Fruit fly (Drosophila melanogaster) whole organism, adult: ENCODE results near the gene CG42792.
A peak's percentile ranks its signal among the peaks of the same experiment; 100 is the strongest.

Experiments
- CG11617 ChIP-seq: fragments of 200-800 bp; sonication (Bioruptor generic); optimal IDR thresholded peaks from 2 replicates; lab custom pipeline; 2017; ENCODE audit warnings: mild to moderate bottlenecking, missing biosample characterization, missing genetic modification reagents, missing genetic modification characterization
- CG12768 ChIP-seq: fragments of 200-800 bp; sonication (Bioruptor generic); optimal IDR thresholded peaks from 2 replicates; lab custom pipeline; 2017; ENCODE audit warnings: missing biosample characterization, missing genetic modification characterization, mild to moderate bottlenecking, moderate library complexity, missing genetic modification reagents
- CG14711 ChIP-seq: fragments of 200-800 bp; sonication (Bioruptor generic); optimal IDR thresholded peaks from 2 replicates; lab custom pipeline; 2018; ENCODE audit warnings: missing biosample characterization, mild to moderate bottlenecking, missing genetic modification characterization, moderate library complexity
- CG1620 ChIP-seq: fragments of 200-800 bp; sonication (Bioruptor generic); optimal IDR thresholded peaks from 2 replicates; lab custom pipeline; 2016; ENCODE audit warnings: missing biosample characterization, missing genetic modification characterization
- CG33017 ChIP-seq: fragments of 200-800 bp; sonication (Bioruptor generic); optimal IDR thresholded peaks from 2 replicates; lab custom pipeline; 2018; ENCODE audit warnings: missing biosample characterization, mild to moderate bottlenecking, missing genetic modification characterization, moderate library complexity
- CG5204 ChIP-seq: fragments of 200-800 bp; sonication (Bioruptor generic); optimal IDR thresholded peaks from 2 replicates; lab custom pipeline; 2016; ENCODE audit warnings: missing biosample characterization, missing genetic modification characterization
- CG7045 ChIP-seq: fragments of 200-800 bp; sonication (Bioruptor generic); optimal IDR thresholded peaks from 2 replicates; lab custom pipeline; 2017; ENCODE audit warnings: missing biosample characterization, mild to moderate bottlenecking, missing genetic modification characterization
- CG7101 ChIP-seq: fragments of 200-800 bp; sonication (Bioruptor generic); optimal IDR thresholded peaks from 2 replicates; lab custom pipeline; 2018; ENCODE audit warnings: missing biosample characterization, mild to moderate bottlenecking, missing genetic modification characterization, moderate library complexity
- Clk ChIP-seq: fragments of 200-800 bp; sonication (Bioruptor generic); optimal IDR thresholded peaks from 2 replicates; lab custom pipeline; 2017; ENCODE audit warnings: missing biosample characterization, missing genetic modification characterization
- Crg-1 ChIP-seq: fragments of 200-800 bp; sonication (Bioruptor generic); optimal IDR thresholded peaks from 2 replicates; lab custom pipeline; 2016; ENCODE audit warnings: missing biosample characterization, missing genetic modification characterization
- Hr96 ChIP-seq: fragments of 200-800 bp; sonication (Bioruptor generic); optimal IDR thresholded peaks from 2 replicates; lab custom pipeline; 2016; ENCODE audit warnings: missing biosample characterization, missing genetic modification characterization
- Mnt ChIP-seq: fragments of 200-800 bp; sonication (Bioruptor generic); optimal IDR thresholded peaks from 2 replicates; lab custom pipeline; 2016; ENCODE audit warnings: missing biosample characterization, mild to moderate bottlenecking, missing genetic modification characterization
- bab1 ChIP-seq: fragments of 200-800 bp; sonication (Bioruptor generic); optimal IDR thresholded peaks from 3 replicates; lab custom pipeline; 2019; ENCODE audit warnings: missing biosample characterization, mild to moderate bottlenecking, missing genetic modification characterization, moderate library complexity
- cic ChIP-seq: fragments of 200-800 bp; sonication (Bioruptor generic); optimal IDR thresholded peaks from 2 replicates; lab custom pipeline; 2017; ENCODE audit warnings: missing biosample characterization, mild to moderate bottlenecking, missing genetic modification characterization, moderate library complexity
- cnc ChIP-seq, 2 experiments: fragments of >200 bp; optimal IDR thresholded peaks; 2 replicates each; lab custom pipeline; 2017
- kay ChIP-seq: fragments of 200-800 bp; sonication (Bioruptor generic); peaks from one replicate; lab custom pipeline; 2016; ENCODE audit warnings: missing biosample characterization, missing genetic modification characterization, borderline replicate concordance
- ovo ChIP-seq: fragments of 200-800 bp; sonication (Bioruptor generic); optimal IDR thresholded peaks from 2 replicates; lab custom pipeline; 2016; ENCODE audit warnings: missing biosample characterization, missing genetic modification characterization
- pad ChIP-seq: fragments of 200-800 bp; sonication (Bioruptor generic); optimal IDR thresholded peaks from 3 replicates; lab custom pipeline; 2017; ENCODE audit warnings: missing biosample characterization, missing genetic modification characterization, mild to moderate bottlenecking, moderate library complexity, missing genetic modification reagents
- tj ChIP-seq: fragments of 200-800 bp; sonication (Bioruptor generic); optimal IDR thresholded peaks from 3 replicates; lab custom pipeline; 2017; ENCODE audit warnings: missing biosample characterization, mild to moderate bottlenecking, missing genetic modification characterization, moderate library complexity
- toe ChIP-seq: fragments of 200-800 bp; sonication (Bioruptor generic); optimal IDR thresholded peaks from 2 replicates; lab custom pipeline; 2016; ENCODE audit warnings: missing biosample characterization, missing genetic modification characterization

The CG42792 gene

DNA sequence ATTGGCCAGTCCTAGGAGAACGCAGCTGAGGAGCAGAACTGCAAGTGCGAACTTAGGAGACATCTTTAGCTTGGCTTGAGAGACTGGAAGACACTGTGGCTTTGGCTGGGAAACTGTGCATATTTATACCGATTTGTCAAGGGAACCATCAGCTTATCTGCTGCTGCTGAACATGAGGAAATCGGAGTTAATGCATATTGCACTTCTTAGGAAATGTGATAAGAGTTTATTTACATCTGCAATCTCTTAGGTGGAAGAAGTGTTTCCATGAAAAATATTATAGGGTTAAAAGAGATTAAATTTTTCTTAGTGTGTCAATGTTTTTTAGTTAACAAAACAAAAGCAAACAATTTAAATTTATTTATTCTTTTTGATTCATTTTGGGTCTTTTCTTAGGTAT lies at the start of gene CG42792:
Gene CG42792, minus strand, starts transcription at position 101 of the 400 bp plus-strand sequence.
- TF ChIP-seq cnc (optimal IDR thresholded peaks at IDR 0.05; lab: Kevin White, UChicago), result no peak

DNA sequence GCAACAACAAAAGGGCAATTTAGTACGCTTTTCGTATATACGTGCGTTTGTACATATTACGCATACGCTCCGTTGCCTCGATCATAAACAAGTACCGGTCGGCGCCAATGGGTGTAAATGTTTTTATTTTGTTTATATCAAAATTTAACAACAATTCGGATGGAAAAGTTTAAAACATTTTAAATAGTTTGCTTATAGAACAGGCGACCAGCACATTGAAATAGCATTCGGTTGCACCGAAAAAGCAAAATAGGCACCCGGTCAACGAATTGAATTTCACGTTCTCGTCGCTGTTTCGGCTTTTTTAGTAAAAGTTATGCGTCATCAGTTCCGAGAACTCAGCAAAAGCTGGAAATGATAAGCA lies 48.4 kb upstream of the CG42792 start:
- no peak for TF ChIP-seq CG7101 (tag; lab: Kevin White, UChicago)
- TF ChIP-seq CG12768 (GFP tag; lab: Kevin White, UChicago), result no peak
- TF ChIP-seq Crg-1, result no peak
- TF ChIP-seq cic, result peak; percentile 14
- TF ChIP-seq toe, result no peak
- no peak for TF ChIP-seq CG7045 (GFP tag; lab: Kevin White, UChicago)
- TF ChIP-seq bab1 (GFP tag; lab: Kevin White, UChicago), result peak; percentile 36
- TF ChIP-seq Hr96 (GFP tag; lab: Kevin White, UChicago), result no peak
- TF ChIP-seq tj (GFP tag; lab: Kevin White, UChicago), result peak; percentile 83
- no peak for TF ChIP-seq CG14711
- TF ChIP-seq CG1620 (GFP tag; lab: Kevin White, UChicago), result no peak
- TF ChIP-seq CG5204 (GFP tag; lab: Kevin White, UChicago), result no peak

DNA sequence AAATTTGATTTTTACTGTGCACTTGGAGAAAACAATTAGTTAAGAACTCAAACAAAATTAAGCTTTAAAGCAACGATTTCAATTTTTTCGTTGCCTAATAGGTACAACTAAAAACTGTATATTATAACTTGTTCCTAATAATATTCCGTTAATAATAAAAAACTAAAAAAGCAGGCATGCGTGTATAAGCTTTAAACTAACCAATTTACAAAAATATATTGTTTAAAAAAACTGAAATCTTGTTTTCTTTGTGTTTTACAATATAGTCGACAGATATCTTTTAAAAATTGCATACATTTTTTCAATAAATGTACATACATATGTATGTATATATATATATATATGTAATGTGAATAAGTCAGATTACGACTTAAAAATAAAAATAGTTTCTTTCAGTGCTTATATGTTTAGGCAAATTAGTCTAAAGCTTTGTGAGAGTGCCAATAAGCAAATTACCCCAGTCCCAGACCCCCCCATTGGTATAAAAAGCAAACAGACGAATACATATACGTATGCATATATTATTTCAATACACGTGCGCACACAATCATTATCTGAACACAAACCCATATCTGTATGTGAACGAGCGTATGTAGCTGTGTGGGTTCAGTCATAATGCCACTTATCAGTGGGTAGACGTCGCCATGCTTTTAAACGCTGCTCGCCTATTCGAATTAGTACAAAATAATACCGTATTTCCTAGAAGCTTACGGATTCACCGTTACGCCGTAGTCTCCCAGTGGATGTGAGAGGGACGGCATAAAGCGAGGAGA lies 47.8 kb upstream of the CG42792 start:
- TF ChIP-seq CG1620 (GFP tag; lab: Kevin White, UChicago) (no peak), Crg-1 (no peak), CG7045 (GFP tag; lab: Kevin White, UChicago) (peak; percentile 43), pad (GFP tag; lab: Kevin White, UChicago) (peak; percentile 71), CG7101 (tag; lab: Kevin White, UChicago) (peak; percentile 49), CG33017 (tag; lab: Kevin White, UChicago) (peak; percentile 51), cnc (optimal IDR thresholded peaks at IDR 0.05; lab: Kevin White, UChicago) (no peak), CG14711 (peak; percentile 57), Hr96 (GFP tag; lab: Kevin White, UChicago) (no peak), cic (peak; percentile 90), kay (GFP tag; lab: Kevin White, UChicago) (peak; percentile 77), Clk (no peak), toe (peak; percentile 39), CG12768 (GFP tag; lab: Kevin White, UChicago) (no peak), tj (GFP tag; lab: Kevin White, UChicago) (no peak), CG11617 (GFP tag; lab: Kevin White, UChicago) (peak; percentile 63), bab1 (GFP tag; lab: Kevin White, UChicago) (no peak), CG5204 (GFP tag; lab: Kevin White, UChicago) (no peak), ovo (peak; percentile 99), Mnt (peak; percentile 93)

DNA sequence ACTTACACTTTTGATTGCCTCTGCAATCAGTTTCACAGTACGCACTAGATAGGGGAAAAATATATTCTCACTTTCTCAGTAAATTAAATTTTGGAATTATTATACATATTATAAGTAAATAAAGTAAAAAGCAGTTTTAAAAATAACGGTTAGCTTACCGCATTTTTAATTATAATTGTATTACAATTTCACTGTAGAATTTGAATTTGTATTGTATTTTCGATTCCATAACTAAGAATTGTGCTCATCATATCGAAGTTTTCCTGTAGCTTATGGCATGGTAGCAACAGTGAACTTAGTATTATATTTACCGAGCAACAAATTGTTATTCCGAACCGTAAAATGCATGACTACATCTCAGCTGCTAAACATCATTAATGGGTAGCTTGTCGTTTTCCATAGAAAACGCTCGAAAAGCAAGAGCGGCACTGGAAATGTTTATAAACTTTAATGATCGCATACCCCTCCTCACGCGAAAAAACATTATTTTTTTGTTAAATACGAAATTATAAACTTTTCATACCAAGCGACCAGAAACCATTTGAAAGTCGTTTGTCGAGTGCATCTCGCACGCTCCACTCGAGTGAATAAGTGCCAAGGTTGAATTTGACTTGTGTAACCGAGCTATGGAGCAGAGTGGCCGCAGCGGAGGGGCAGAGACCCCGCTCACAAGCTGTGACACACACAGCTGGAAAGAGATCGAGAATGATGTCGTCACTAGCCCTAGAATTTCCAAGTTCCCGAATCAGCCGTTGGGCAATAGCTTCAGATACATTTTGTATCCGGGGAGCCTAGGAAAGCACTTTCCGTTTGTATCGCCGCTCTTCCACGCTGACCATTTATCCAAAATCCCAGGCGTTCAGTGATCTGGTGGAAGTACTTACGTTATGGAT lies 47.0 kb upstream of the CG42792 start:
- peak; percentile 88 for TF ChIP-seq CG14711
- TF ChIP-seq ovo, result no peak
- TF ChIP-seq pad (GFP tag; lab: Kevin White, UChicago), result peak; percentile 77
- peak; percentile 38 for TF ChIP-seq cic
- no peak for TF ChIP-seq cnc (optimal IDR thresholded peaks at IDR 0.05; lab: Kevin White, UChicago)
- TF ChIP-seq CG11617 (GFP tag; lab: Kevin White, UChicago), result peak; percentile 92
- TF ChIP-seq CG33017 (tag; lab: Kevin White, UChicago), result peak; percentile 93
- peak; percentile 76 for TF ChIP-seq CG5204 (GFP tag; lab: Kevin White, UChicago)
- TF ChIP-seq kay (GFP tag; lab: Kevin White, UChicago), result peak; percentile 98
- peak; percentile 93 for TF ChIP-seq CG7101 (tag; lab: Kevin White, UChicago)
- TF ChIP-seq toe, result peak; percentile 65
- TF ChIP-seq tj (GFP tag; lab: Kevin White, UChicago), result peak; percentile 91
- TF ChIP-seq bab1 (GFP tag; lab: Kevin White, UChicago), result peak; percentile 93
- TF ChIP-seq Hr96 (GFP tag; lab: Kevin White, UChicago), result peak; percentile 38
- TF ChIP-seq Mnt, result peak; percentile 33
- TF ChIP-seq CG7045 (GFP tag; lab: Kevin White, UChicago), result peak; percentile 91
- peak; percentile 69 for TF ChIP-seq Clk
- TF ChIP-seq CG1620 (GFP tag; lab: Kevin White, UChicago), result peak; percentile 32
- peak; percentile 90 for TF ChIP-seq CG12768 (GFP tag; lab: Kevin White, UChicago)
- TF ChIP-seq Crg-1, result peak; percentile 84

DNA sequence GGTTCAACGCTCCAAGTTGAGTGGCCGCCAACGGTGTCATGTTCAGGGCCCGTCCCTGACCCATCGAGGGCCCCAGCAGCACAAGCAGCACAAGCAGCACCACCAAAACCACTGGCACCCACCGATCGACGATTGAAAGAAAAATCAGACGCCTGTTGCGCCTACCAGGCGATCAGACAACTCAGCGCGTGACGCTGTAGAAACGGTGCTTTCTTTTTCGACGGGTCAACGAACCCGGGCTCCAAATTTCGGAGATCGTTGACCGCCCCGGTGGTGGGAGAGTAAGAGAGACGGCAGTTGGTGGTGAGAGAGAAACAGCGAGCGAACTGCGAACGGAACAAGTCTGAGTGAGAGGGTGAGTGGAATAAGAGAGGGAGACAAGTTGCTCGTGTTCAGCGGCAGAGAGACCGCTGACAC lies 46.3 kb upstream of the CG42792 start:
- TF ChIP-seq tj (GFP tag; lab: Kevin White, UChicago) (no peak), CG14711 (no peak), ovo (no peak), kay (GFP tag; lab: Kevin White, UChicago) (no peak), CG7101 (tag; lab: Kevin White, UChicago) (no peak), Mnt (no peak), CG12768 (GFP tag; lab: Kevin White, UChicago) (no peak), CG1620 (GFP tag; lab: Kevin White, UChicago) (no peak), CG7045 (GFP tag; lab: Kevin White, UChicago) (no peak), Hr96 (GFP tag; lab: Kevin White, UChicago) (no peak), toe (no peak), pad (GFP tag; lab: Kevin White, UChicago) (no peak), bab1 (GFP tag; lab: Kevin White, UChicago) (no peak), Clk (no peak), CG11617 (GFP tag; lab: Kevin White, UChicago) (no peak), CG5204 (GFP tag; lab: Kevin White, UChicago) (no peak), cnc (optimal IDR thresholded peaks at IDR 0.05; lab: Kevin White, UChicago) (no peak), CG33017 (tag; lab: Kevin White, UChicago) (no peak), cic (no peak)
